Fruit fly (Drosophila melanogaster): ENCODE results near the gene CG7025.
A peak's percentile ranks its signal among the peaks of the same experiment; 100 is the strongest.

The CG7025 gene

DNA sequence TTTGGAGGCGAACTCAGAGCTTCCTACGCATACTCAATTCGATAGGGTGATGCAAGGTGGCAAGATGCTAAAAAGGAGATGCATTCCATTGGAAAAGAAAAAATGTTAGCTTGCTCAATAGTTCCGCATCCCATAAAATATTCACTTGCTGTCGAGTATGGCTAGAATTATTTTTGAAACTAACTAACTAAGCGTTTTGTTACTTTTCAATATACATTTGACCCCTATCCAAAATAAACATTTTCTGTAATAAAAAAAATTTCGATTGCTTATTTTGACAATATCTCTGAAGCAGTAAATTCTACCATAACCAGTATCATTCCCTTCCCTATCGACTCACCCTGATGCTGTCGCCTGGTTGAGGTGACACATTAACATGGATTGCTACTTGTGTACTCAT is 11.1 kb upstream of the CG7025 start:
- TF ChIP-seq fru (GFP tag; optimal IDR thresholded peaks at IDR 0.05) (peak; percentile 79), dmrt93B (GFP tag; optimal IDR thresholded peaks at IDR 0.05) (peak; percentile 61), usp (GFP tag; optimal IDR thresholded peaks at IDR 0.05) (no peak), rgr (GFP tag; optimal IDR thresholded peaks at IDR 0.05) (peak; percentile 74), ey (GFP tag; optimal IDR thresholded peaks at IDR 0.05) (peak; percentile 82), OdsH (GFP tag; optimal IDR thresholded peaks at IDR 0.05) (peak; percentile 79), Hnf4 (GFP tag; optimal IDR thresholded peaks at IDR 0.05) (peak; percentile 67), pan (optimal IDR thresholded peaks at IDR 0.05) (no peak), Jra (GFP tag; optimal IDR thresholded peaks at IDR 0.05) (peak; percentile 34), Rel (GFP tag; optimal IDR thresholded peaks at IDR 0.05) (no peak), Rel (tag; optimal IDR thresholded peaks at IDR 0.05) (no peak), Myc (optimal IDR thresholded peaks at IDR 0.05) (no peak), psq (GFP tag; optimal IDR thresholded peaks at IDR 0.05) (peak; percentile 67), woc (GFP tag; optimal IDR thresholded peaks at IDR 0.05) (peak; percentile 37), brk (GFP tag; optimal IDR thresholded peaks at IDR 0.05) (no peak), jim (GFP tag; optimal IDR thresholded peaks at IDR 0.05) (no peak), br (GFP tag; optimal IDR thresholded peaks at IDR 0.05) (peak; percentile 84), sage (GFP tag; optimal IDR thresholded peaks at IDR 0.05) (no peak), h (GFP tag; optimal IDR thresholded peaks at IDR 0.05) (peak; percentile 77), CG9705 (GFP tag; optimal IDR thresholded peaks at IDR 0.05) (peak; percentile 42), Dif (GFP tag; optimal IDR thresholded peaks at IDR 0.05; ENCODE audit: partially characterized antibody) (no peak), Sp1 (GFP tag; optimal IDR thresholded peaks at IDR 0.05) (peak; percentile 77), tai (GFP tag; optimal IDR thresholded peaks at IDR 0.05) (peak; percentile 75), dsf (GFP tag; optimal IDR thresholded peaks at IDR 0.05; ENCODE audit: borderline replicate concordance) (no peak), Vsx2 (GFP tag; optimal IDR thresholded peaks at IDR 0.05; ENCODE audit: partially characterized antibody) (no peak), sv (GFP tag; optimal IDR thresholded peaks at IDR 0.05) (no peak), N (GFP tag; optimal IDR thresholded peaks at IDR 0.05) (no peak), Dfd (GFP tag; optimal IDR thresholded peaks at IDR 0.05) (no peak), Abd-B (GFP tag; optimal IDR thresholded peaks at IDR 0.05) (no peak), Hr78 (GFP tag; optimal IDR thresholded peaks at IDR 0.05) (no peak), foxo (GFP tag; optimal IDR thresholded peaks at IDR 0.05) (peak in 1 of 2 experiments; percentile 79), Mio (GFP tag; optimal IDR thresholded peaks at IDR 0.05) (no peak), CG32264 (GFP tag; optimal IDR thresholded peaks at IDR 0.05) (peak; percentile 30), dl (GFP tag; optimal IDR thresholded peaks at IDR 0.05; ENCODE audit: insufficient read depth in 1 of 2, partially characterized antibody in 2 of 2) (no peak), GATAd (GFP tag; optimal IDR thresholded peaks at IDR 0.05) (no peak), Hr83 (GFP tag; optimal IDR thresholded peaks at IDR 0.05; ENCODE audit: poor library complexity, severe bottlenecking) (no peak), lola (GFP tag; optimal IDR thresholded peaks at IDR 0.05) (no peak), CrebA (GFP tag; optimal IDR thresholded peaks at IDR 0.05; ENCODE audit: borderline replicate concordance) (no peak), HLH106 (tag; optimal IDR thresholded peaks at IDR 0.05) (peak; percentile 82)

DNA sequence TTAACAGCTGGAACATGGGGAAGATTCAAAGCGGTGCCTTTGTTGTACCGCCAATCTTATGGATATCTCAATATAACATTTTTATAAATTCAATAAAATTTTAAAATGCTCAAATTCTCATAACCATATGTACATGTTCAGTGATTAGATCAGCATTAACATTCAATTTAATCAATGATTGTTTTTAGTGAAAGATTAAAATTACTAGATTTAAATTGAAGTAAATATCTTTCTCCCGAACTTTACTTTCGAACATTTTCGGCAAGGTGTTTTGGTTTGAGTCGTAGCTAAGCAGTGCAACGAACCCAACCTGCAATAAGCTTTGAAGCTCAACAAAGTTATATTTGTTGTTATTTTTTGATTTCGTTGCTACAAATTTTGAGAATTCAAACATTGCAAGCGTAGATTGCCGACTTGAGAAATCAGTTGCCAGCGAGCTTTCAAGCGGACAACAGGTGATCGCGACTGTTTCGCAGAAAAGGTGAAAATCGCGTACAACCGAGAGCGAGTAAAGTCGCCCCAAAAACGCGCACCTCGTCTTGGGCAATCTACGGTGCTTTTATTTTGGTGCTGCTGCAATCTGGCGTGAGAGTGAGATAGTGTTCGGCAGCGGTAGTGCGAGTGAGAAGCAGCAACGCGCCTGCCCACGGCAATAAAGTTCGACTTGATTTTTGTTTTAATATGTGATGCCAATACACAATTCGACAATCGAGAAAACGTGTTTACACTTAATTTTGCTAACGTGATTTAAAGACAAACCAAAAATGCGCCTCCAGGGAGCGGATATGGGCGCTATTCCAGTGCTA is 10.1 kb upstream of the CG7025 start, which contains the start of gene Tep3:
Gene Tep3, plus strand, starts transcription at position 423 of the 806 bp plus-strand sequence.
- TF ChIP-seq Vsx2 (GFP tag; optimal IDR thresholded peaks at IDR 0.05; ENCODE audit: partially characterized antibody) (no peak), h (GFP tag; optimal IDR thresholded peaks at IDR 0.05) (peak; percentile 42), Myc (optimal IDR thresholded peaks at IDR 0.05) (peak; percentile 48), CG9705 (GFP tag; optimal IDR thresholded peaks at IDR 0.05) (no peak), Dfd (GFP tag; optimal IDR thresholded peaks at IDR 0.05) (no peak), dmrt93B (GFP tag; optimal IDR thresholded peaks at IDR 0.05) (no peak), usp (GFP tag; optimal IDR thresholded peaks at IDR 0.05) (no peak), OdsH (GFP tag; optimal IDR thresholded peaks at IDR 0.05) (no peak), Hr83 (GFP tag; optimal IDR thresholded peaks at IDR 0.05; ENCODE audit: poor library complexity, severe bottlenecking) (no peak), Sp1 (GFP tag; optimal IDR thresholded peaks at IDR 0.05) (no peak), br (GFP tag; optimal IDR thresholded peaks at IDR 0.05) (no peak), woc (GFP tag; optimal IDR thresholded peaks at IDR 0.05) (no peak), Mio (GFP tag; optimal IDR thresholded peaks at IDR 0.05) (no peak), dl (GFP tag; optimal IDR thresholded peaks at IDR 0.05; ENCODE audit: insufficient read depth in 1 of 2, partially characterized antibody in 2 of 2) (no peak), tai (GFP tag; optimal IDR thresholded peaks at IDR 0.05) (peak; percentile 32), GATAd (GFP tag; optimal IDR thresholded peaks at IDR 0.05) (no peak), lola (GFP tag; optimal IDR thresholded peaks at IDR 0.05) (no peak), ey (GFP tag; optimal IDR thresholded peaks at IDR 0.05) (peak; percentile 38), Abd-B (GFP tag; optimal IDR thresholded peaks at IDR 0.05) (no peak), foxo (GFP tag; optimal IDR thresholded peaks at IDR 0.05) (peak in 1 of 2 experiments; percentile 42), N (GFP tag; optimal IDR thresholded peaks at IDR 0.05) (no peak), dsf (GFP tag; optimal IDR thresholded peaks at IDR 0.05; ENCODE audit: borderline replicate concordance) (no peak), rgr (GFP tag; optimal IDR thresholded peaks at IDR 0.05) (peak; percentile 43), sv (GFP tag; optimal IDR thresholded peaks at IDR 0.05) (peak; percentile 37), Hr78 (GFP tag; optimal IDR thresholded peaks at IDR 0.05) (no peak), jim (GFP tag; optimal IDR thresholded peaks at IDR 0.05) (no peak), psq (GFP tag; optimal IDR thresholded peaks at IDR 0.05) (peak; percentile 35), CG32264 (GFP tag; optimal IDR thresholded peaks at IDR 0.05) (no peak), Rel (GFP tag; optimal IDR thresholded peaks at IDR 0.05) (no peak), Rel (tag; optimal IDR thresholded peaks at IDR 0.05) (no peak), CrebA (GFP tag; optimal IDR thresholded peaks at IDR 0.05; ENCODE audit: borderline replicate concordance) (peak; percentile 2), HLH106 (tag; optimal IDR thresholded peaks at IDR 0.05) (peak; percentile 42), sage (GFP tag; optimal IDR thresholded peaks at IDR 0.05) (peak; percentile 34), pan (optimal IDR thresholded peaks at IDR 0.05) (no peak), brk (GFP tag; optimal IDR thresholded peaks at IDR 0.05) (peak; percentile 5), Jra (GFP tag; optimal IDR thresholded peaks at IDR 0.05) (no peak), Hnf4 (GFP tag; optimal IDR thresholded peaks at IDR 0.05) (peak; percentile 36), Dif (GFP tag; optimal IDR thresholded peaks at IDR 0.05; ENCODE audit: partially characterized antibody) (peak; percentile 41), fru (GFP tag; optimal IDR thresholded peaks at IDR 0.05) (peak; percentile 90)
